Worm (Caenorhabditis elegans): ENCODE data around the gene clc-22.

clc-22 gene

DNA sequence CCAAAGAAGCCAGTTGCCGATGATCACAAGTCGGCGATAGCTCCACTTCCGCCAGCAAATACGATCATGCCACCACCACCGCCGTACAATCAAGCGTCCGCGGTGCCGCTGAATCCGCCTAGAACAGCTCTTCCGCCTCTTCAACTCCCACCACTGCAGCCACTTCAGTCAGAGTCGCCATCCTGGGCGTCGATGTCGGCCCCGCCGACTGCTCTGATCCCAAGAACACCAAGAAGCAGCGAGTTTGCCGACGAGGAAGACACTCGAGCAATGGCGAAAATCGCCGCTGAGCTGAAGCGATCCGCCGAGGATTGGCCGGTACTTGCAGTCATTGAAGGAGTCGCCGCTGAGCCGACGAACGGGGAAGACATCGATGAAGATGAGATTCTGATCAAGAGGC lies 27.8 kb downstream of the clc-22 start:
- TF ChIP-seq him-1 (tag; optimal IDR thresholded peaks at IDR 0.05) (no peak), W03F9.2 (tag; optimal IDR thresholded peaks at IDR 0.05) (no peak), dao-5 (tag; optimal IDR thresholded peaks at IDR 0.05) (no peak)

DNA sequence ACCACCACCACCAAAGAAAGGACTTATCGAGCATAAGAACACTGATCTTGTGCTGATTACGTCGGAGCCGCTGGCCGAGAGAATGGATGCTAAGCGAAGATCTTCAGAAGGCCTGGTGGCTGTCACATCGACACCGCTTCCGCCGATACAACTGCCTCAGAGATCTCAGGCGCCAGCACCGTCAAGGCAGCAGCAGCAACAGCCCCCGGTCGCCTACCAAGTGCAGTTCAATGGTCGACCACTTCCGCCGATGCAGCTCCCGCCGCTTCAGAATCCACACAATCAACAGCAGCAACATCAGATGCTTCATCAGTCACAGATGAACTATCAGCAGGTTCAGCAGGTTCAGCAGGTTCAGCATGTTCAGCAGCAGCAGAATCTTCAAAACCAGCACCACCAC lies 28.8 kb downstream of the clc-22 start:
- no peak for TF ChIP-seq dao-5 (tag; optimal IDR thresholded peaks at IDR 0.05)
- TF ChIP-seq W03F9.2 (tag; optimal IDR thresholded peaks at IDR 0.05) = no peak
- TF ChIP-seq him-1 (tag; optimal IDR thresholded peaks at IDR 0.05) = no peak

DNA sequence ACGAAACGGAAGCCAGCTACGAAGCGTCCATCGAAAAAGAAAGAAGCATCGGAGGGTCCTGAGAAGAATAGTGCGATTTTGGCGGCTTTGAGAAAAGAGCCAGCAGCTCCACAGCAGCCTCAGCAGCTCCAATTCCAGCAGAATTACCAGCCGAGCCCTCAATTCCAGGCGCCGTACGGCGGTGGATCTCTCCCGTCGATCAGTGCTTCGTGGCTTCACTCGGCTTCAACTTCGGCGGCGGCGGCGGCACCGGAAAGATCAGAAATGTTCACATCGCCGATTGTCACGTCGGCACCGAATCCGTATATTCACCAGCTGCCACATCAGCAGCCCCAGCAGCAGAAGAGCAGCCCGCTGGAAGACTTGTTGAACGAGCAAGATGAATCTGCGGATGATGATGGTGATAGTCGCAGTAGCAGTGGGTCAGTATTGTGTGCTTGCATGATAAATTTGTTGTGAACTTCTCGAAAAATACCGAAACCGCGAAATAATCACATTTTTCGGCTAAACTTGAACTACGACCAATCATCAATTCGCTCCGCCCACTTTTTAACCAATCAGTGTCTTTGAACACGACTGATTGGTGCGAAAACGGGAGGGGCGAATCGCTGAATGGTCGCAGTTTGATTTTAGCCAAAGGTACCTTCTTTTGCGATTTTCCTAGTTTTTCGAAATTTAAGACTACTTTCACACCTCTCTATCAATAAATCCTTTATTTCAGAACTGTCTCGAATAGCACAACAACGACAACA lies 30.0 kb downstream of the clc-22 start:
- TF ChIP-seq dao-5 (tag; optimal IDR thresholded peaks at IDR 0.05) = no peak
- no peak for TF ChIP-seq W03F9.2 (tag; optimal IDR thresholded peaks at IDR 0.05)
- no peak for TF ChIP-seq him-1 (tag; optimal IDR thresholded peaks at IDR 0.05)

DNA sequence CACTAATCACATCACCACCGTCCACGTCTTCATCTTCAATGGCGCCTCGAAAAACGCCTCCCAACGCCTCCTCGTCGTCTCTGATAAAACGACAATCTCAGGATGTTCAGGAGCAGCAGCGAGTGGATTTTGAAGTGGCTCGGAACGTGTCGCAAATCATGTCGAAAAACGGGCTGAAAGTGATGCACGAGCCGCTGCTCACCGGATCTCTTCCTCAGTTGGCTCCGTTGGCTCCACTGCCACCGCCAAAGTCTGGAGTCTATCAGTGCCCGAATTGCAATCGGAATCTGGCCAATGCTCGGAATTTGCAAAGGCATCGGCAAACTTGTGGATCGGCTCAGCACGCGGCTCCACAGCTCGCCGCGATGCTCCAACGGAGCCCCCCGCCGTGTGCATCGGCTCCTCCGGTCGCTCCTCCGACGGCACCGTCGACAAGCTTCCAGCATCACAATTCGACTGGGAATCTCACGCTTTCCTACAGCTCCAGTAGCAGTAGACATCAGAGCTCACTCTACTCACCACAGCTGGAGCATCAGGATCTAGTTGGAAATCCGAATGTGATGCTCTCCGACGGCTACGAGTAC lies 31.5 kb downstream of the clc-22 start:
- TF ChIP-seq W03F9.2 (tag; optimal IDR thresholded peaks at IDR 0.05) (no peak), dao-5 (tag; optimal IDR thresholded peaks at IDR 0.05) (no peak)

- TF ChIP-seq W03F9.2 (tag; optimal IDR thresholded peaks at IDR 0.05) (no peak), dao-5 (tag; optimal IDR thresholded peaks at IDR 0.05) (no peak), him-1 (tag; optimal IDR thresholded peaks at IDR 0.05) (no peak)
Observed at ce11 chrII:3961256-3961655, 34.6 kb downstream of the clc-22 start.

ce11 chrII:3960276-3960675 lies 35.6 kb downstream of the clc-22 start:
- TF ChIP-seq him-1 (tag; optimal IDR thresholded peaks at IDR 0.05) = no peak
- no peak for TF ChIP-seq dao-5 (tag; optimal IDR thresholded peaks at IDR 0.05)

DNA sequence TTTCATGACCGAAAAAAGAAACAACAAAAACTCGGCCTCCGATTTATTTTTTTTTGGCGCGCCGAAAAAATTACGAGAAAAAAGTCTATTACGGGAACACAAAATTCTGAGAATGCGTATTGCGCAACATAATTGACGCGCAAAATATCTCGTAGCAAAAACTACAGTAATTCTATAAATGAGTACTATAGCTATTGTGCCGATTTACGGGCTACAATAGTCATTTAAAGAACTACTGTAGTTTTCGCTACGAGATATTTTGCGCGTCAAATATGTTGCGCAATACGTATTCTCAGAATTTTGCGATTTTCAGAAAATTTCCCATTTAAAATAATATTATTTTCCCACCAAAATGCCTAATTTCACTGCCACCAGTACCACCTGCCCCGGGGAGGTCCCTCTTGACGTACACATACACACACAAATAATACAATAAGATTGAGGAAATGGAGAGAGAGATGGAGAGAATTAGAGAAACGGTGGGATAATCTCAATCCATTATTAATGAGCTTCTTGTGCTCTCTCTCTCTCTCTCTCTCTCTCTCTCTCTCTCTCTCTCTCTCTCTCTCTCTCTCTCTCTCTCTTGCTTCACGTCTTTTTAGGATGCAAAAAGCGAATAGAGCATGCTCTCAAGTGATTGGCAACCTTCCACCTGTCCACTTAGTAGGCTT lies 36.3 kb downstream of the clc-22 start:
- TF ChIP-seq dao-5 (tag; optimal IDR thresholded peaks at IDR 0.05) = no peak
- TF ChIP-seq him-1 (tag; optimal IDR thresholded peaks at IDR 0.05) = no peak
- no peak for TF ChIP-seq W03F9.2 (tag; optimal IDR thresholded peaks at IDR 0.05)

- TF ChIP-seq W03F9.2 (tag; optimal IDR thresholded peaks at IDR 0.05) (peak; percentile 35), him-1 (tag; optimal IDR thresholded peaks at IDR 0.05) (no peak)
Observed at ce11 chrII:3958673-3959299, 37.1 kb downstream of the clc-22 start.

ce11 chrII:3957455-3958212 lies 38.2 kb downstream of the clc-22 start:
- no peak for TF ChIP-seq him-1 (tag; optimal IDR thresholded peaks at IDR 0.05)
- TF ChIP-seq dao-5 (tag; optimal IDR thresholded peaks at IDR 0.05) = no peak
- TF ChIP-seq W03F9.2 (tag; optimal IDR thresholded peaks at IDR 0.05) = no peak

ce11 chrII:3956744-3957143 lies 39.1 kb downstream of the clc-22 start:
- TF ChIP-seq dao-5 (tag; optimal IDR thresholded peaks at IDR 0.05) (no peak), W03F9.2 (tag; optimal IDR thresholded peaks at IDR 0.05) (no peak), him-1 (tag; optimal IDR thresholded peaks at IDR 0.05) (no peak)

ce11 chrII:3955938-3956337 lies 39.9 kb downstream of the clc-22 start:
- TF ChIP-seq dao-5 (tag; optimal IDR thresholded peaks at IDR 0.05) (no peak), W03F9.2 (tag; optimal IDR thresholded peaks at IDR 0.05) (no peak), him-1 (tag; optimal IDR thresholded peaks at IDR 0.05) (no peak)

DNA sequence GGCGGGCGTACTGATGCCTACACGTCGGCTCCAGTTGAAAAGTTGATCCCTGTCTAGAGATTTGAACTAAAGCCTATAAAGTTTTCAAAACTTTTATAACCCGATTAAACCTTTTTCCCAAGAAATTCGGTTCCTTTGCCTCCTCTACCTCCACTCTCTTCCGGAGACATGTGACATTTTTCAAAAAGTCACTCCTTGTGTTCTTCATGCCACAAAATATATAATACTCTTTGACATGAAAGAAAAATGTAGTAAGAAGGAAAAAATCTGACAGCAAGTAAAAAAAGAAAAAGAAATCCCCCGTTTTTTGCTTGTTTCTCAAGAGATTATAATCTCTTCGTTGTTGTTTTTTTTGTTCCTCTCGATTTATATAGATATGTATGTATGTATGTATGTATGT lies 41.0 kb downstream of the clc-22 start:
- no peak for TF ChIP-seq dao-5 (tag; optimal IDR thresholded peaks at IDR 0.05)
- no peak for TF ChIP-seq him-1 (tag; optimal IDR thresholded peaks at IDR 0.05)
- no peak for TF ChIP-seq W03F9.2 (tag; optimal IDR thresholded peaks at IDR 0.05)

DNA sequence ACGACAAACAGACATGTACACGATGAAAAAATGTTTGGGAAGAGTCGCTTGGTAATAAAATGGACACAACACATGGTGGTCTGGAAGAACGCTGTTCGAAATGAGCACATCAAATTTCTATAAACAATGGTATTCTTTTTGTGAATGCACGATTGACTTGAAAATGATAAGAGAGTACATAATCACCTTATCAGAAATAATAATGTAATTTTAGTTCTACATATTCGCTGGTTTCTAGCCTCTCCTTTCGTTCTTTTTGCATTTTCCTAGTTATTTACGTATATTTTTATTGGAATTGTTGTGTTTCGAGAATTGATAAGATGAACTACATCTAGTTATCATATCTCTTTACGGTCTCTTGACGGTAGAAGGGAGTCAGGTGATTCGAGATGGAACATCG lies 41.9 kb downstream of the clc-22 start:
- TF ChIP-seq W03F9.2 (tag; optimal IDR thresholded peaks at IDR 0.05) = no peak

DNA sequence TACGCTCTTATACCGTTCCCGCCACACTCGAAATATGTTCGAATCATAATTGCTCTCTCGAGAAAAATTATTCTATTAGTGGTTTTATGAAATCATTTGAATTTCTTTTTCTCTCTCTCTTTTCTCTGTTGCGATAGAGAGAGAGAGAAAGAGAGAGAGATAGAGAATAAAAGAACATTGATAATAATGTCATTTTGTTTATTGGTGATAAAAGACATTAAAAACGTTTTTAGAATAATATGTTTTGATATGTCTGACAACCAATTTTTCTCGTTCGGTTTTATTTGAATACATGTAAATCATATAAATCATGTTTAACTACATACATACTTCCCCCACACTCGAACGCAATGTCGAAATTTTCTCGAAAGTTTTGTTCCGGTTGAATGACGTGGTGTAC lies 42.9 kb downstream of the clc-22 start:
- TF ChIP-seq dao-5 (tag; optimal IDR thresholded peaks at IDR 0.05) = no peak
- no peak for TF ChIP-seq him-1 (tag; optimal IDR thresholded peaks at IDR 0.05)
- no peak for TF ChIP-seq W03F9.2 (tag; optimal IDR thresholded peaks at IDR 0.05)
